Worm (Caenorhabditis elegans): ENCODE data around the gene F46F2.5.

DNA sequence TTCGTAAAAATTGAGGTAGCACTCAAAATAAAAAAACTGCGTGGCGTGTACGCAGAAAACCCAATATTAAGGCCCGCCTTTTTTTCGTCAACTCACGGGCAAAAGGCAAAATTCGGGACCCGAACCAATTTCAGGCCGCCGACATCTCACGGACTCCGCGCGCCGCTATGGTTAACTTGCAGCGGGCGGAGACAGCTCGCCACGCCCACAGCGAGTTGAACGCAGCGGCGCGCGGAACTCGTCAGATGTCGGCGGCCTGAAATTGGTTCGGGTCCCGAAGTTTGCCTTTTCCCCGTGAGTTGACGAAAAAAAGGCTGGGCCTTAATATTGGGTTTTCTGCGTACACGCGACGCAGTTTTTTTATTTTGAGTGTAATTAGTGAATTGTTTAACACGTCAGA is 41.4 kb upstream of the F46F2.5 start:
- TF ChIP-seq repo-1 (tag; optimal IDR thresholded peaks at IDR 0.05) = no peak
- no peak for TF ChIP-seq xnd-1 (tag; optimal IDR thresholded peaks at IDR 0.05)
- no peak for TF ChIP-seq B0035.1 (tag; optimal IDR thresholded peaks at IDR 0.05)
- no peak for TF ChIP-seq ama-1 (optimal IDR thresholded peaks at IDR 0.05)
- no peak for TF ChIP-seq ama-1 (GFP tag; optimal IDR thresholded peaks at IDR 0.05)
- TF ChIP-seq mel-28 (tag; optimal IDR thresholded peaks at IDR 0.05; ENCODE audit: borderline replicate concordance) = no peak
- no peak for TF ChIP-seq unc-62 (GFP tag; optimal IDR thresholded peaks at IDR 0.05)

Measured in whole organism, young adult.